Fruit fly (Drosophila melanogaster): Measurements from ENCODE around the gene Ir75d.

DNA sequence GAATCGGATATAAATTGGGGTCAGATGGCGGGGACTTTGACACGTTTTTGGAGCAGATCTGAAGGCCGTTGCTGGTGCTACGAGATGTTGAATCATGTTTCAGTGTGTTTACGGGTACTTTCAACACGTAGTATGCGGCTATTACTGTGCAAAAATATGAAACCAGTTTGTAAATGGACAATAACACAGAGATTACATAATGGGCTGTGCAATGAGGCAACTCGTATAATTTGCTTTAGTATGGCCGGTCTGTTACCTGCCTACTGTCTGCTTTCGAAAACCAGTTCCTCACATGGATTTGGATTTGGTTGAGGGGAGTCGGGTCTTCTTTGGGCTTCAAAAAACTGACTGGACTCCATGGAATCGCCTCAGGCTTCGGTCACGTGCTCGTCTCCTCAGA is 41.4 kb upstream of the Ir75d start:
- TF ChIP-seq CTCF (optimal IDR thresholded peaks at IDR 0.05) (no peak), CG8478 (optimal IDR thresholded peaks at IDR 0.05) (no peak)

Data from S2 (cell line).